Fruit fly (Drosophila melanogaster): Measurements from ENCODE around the gene CG32982.

CG32982 gene

DNA sequence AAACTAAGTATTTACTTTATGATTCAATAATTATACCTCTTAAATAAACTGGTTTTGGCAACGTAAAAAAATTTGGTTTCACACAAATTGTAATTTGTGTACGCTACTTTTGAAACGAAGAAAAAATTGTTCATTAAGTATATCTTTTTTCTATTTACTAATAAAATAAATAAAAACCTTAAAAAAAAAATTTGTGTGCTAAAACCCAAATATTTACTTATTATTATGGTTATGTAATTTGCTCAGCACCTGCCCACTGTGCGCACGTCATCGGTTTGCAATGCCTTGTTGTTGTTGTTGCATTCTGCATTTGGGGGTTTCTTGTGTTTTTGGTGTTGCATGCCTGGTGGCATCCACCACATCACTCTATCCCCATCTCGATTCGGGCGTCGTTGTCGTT lies 81.6 kb downstream of the CG32982 start (continued):
- peak; percentile 4 for TF ChIP-seq CG2202 (tag; optimal IDR thresholded peaks at IDR 0.05)
- TF ChIP-seq Fer3 (tag; optimal IDR thresholded peaks at IDR 0.05), result no peak
- TF ChIP-seq CG7928 (GFP tag; optimal IDR thresholded peaks at IDR 0.05), result no peak
- TF ChIP-seq grau (tag; optimal IDR thresholded peaks at IDR 0.05), result peak; percentile 40
- peak; percentile 24 for TF ChIP-seq CG1602 (GFP tag; optimal IDR thresholded peaks at IDR 0.05)
- no peak for TF ChIP-seq seq (GFP tag; IDR thresholded peaks at IDR 0.05)
- TF ChIP-seq Ptx1 (GFP tag; IDR thresholded peaks at IDR 0.05), result peak; percentile 45
- TF ChIP-seq CG12155 (GFP tag; optimal IDR thresholded peaks at IDR 0.05), result no peak
- TF ChIP-seq az2 (GFP tag; optimal IDR thresholded peaks at IDR 0.05), result peak; percentile 30
- peak; percentile 53 for TF ChIP-seq CG4424 (GFP tag; optimal IDR thresholded peaks at IDR 0.05)
- peak; percentile 40 for TF ChIP-seq CG10209 (GFP tag; optimal IDR thresholded peaks at IDR 0.05)
- no peak for TF ChIP-seq TFAM (GFP tag; optimal IDR thresholded peaks at IDR 0.05)
- no peak for TF ChIP-seq unc-4 (GFP tag; IDR thresholded peaks at IDR 0.05; ENCODE audit: partially characterized antibody)
- no peak for TF ChIP-seq fd64A (GFP tag; optimal IDR thresholded peaks at IDR 0.05)
- TF ChIP-seq dmrt99B (tag; optimal IDR thresholded peaks at IDR 0.05), result peak; percentile 82
- TF ChIP-seq gsb-n (tag; optimal IDR thresholded peaks at IDR 0.05), result peak; percentile 42
- no peak for TF ChIP-seq Hey (tag; optimal IDR thresholded peaks at IDR 0.05)
- no peak for TF ChIP-seq pzg (GFP tag; optimal IDR thresholded peaks at IDR 0.05)
- TF ChIP-seq insv (GFP tag; optimal IDR thresholded peaks at IDR 0.05), result no peak
- TF ChIP-seq Mrtf (GFP tag; IDR thresholded peaks at IDR 0.05), result 0 out of 3 replicates have a peak, but pooled peaks have one; percentile 15
- TF ChIP-seq Mes4 (GFP tag; optimal IDR thresholded peaks at IDR 0.05), result no peak
- TF ChIP-seq CG15601 (tag; optimal IDR thresholded peaks at IDR 0.05), result peak; percentile 58
- TF ChIP-seq CG10654 (GFP tag; optimal IDR thresholded peaks at IDR 0.05), result no peak
- TF ChIP-seq Dp (GFP tag; optimal IDR thresholded peaks at IDR 0.05), result no peak
- TF ChIP-seq Hr3 (GFP tag; optimal IDR thresholded peaks at IDR 0.05), result peak; percentile 47
- no peak for TF ChIP-seq Dip2 (GFP tag; IDR thresholded peaks at IDR 0.05)
- TF ChIP-seq gcm (GFP tag; optimal IDR thresholded peaks at IDR 0.05), result peak; percentile 50
- no peak for TF ChIP-seq exex (tag; optimal IDR thresholded peaks at IDR 0.05)
- peak; percentile 35 for TF ChIP-seq CoRest (tag; optimal IDR thresholded peaks at IDR 0.05)
- TF ChIP-seq CG12769 (tag; optimal IDR thresholded peaks at IDR 0.05), result no peak
- TF ChIP-seq Stat92E (GFP tag; optimal IDR thresholded peaks at IDR 0.05), result no peak
- peak; percentile 53 for TF ChIP-seq lab (GFP tag; optimal IDR thresholded peaks at IDR 0.05)
- no peak for TF ChIP-seq repo (GFP tag; optimal IDR thresholded peaks at IDR 0.05)
- no peak for TF ChIP-seq Hsf (GFP tag; optimal IDR thresholded peaks at IDR 0.05)
- TF ChIP-seq CG31388 (GFP tag; optimal IDR thresholded peaks at IDR 0.05), result no peak
- peak; percentile 27 for TF ChIP-seq nau (GFP tag; optimal IDR thresholded peaks at IDR 0.05)
- peak; percentile 63 for TF ChIP-seq CG17359 (tag; optimal IDR thresholded peaks at IDR 0.05)
- peak; percentile 78 for TF ChIP-seq CG11504 (tag; optimal IDR thresholded peaks at IDR 0.05)
- TF ChIP-seq abd-A (tag; optimal IDR thresholded peaks at IDR 0.05), result no peak
- peak; percentile 57 for TF ChIP-seq CG12391 (tag; optimal IDR thresholded peaks at IDR 0.05)
- TF ChIP-seq CG13424 (tag; optimal IDR thresholded peaks at IDR 0.05), result peak; percentile 56
- no peak for TF ChIP-seq CG17186 (GFP tag; optimal IDR thresholded peaks at IDR 0.05)
- peak; percentile 33 for TF ChIP-seq CG14710 (tag; optimal IDR thresholded peaks at IDR 0.05)
- no peak for TF ChIP-seq CG10431 (GFP tag; optimal IDR thresholded peaks at IDR 0.05)
- peak; percentile 55 for TF ChIP-seq CG4707 (GFP tag; optimal IDR thresholded peaks at IDR 0.05)
- TF ChIP-seq CG11093 (GFP tag; IDR thresholded peaks at IDR 0.05), result 0 out of 3 replicates have a peak, but pooled peaks have one; percentile 26
- no peak for TF ChIP-seq p53 (GFP tag; optimal IDR thresholded peaks at IDR 0.05)
- no peak for TF ChIP-seq sc (optimal IDR thresholded peaks at IDR 0.05)
- peak; percentile 56 for TF ChIP-seq sc (GFP tag; optimal IDR thresholded peaks at IDR 0.05)
- no peak for TF ChIP-seq aop (GFP tag; IDR thresholded peaks at IDR 0.05)

Measured in whole organism, embryonic.